Worm (Caenorhabditis elegans) whole organism, late embryonic: Measurements from ENCODE around the gene bbs-4.

Experiments
- C08G9.2 ChIP-seq: sonication (generic microtip); optimal IDR thresholded peaks from 2 replicates; lab custom pipeline; 2016; ENCODE audit warnings: mild to moderate bottlenecking, missing genetic modification characterization, moderate library complexity, missing compliant biosample characterization
- C38D4.7 ChIP-seq: fragments of 200-800 bp; sonication (Bioruptor generic); optimal IDR thresholded peaks from 2 replicates; lab custom pipeline; 2018; ENCODE audit warnings: mild to moderate bottlenecking, missing genetic modification characterization, moderate library complexity, missing compliant biosample characterization
- F13H6.1 ChIP-seq: sonication (generic microtip); optimal IDR thresholded peaks from 2 replicates; lab custom pipeline; 2016; ENCODE audit warnings: missing genetic modification characterization, missing compliant biosample characterization
- K09A11.1 ChIP-seq: sonication (generic microtip); optimal IDR thresholded peaks from 2 replicates; lab custom pipeline; 2017; ENCODE audit warnings: antibody characterized with exemption, mild to moderate bottlenecking, missing genetic modification characterization, missing compliant biosample characterization; ENCODE audit not compliant: insufficient read depth
- ahr-1 ChIP-seq: sonication (generic microtip); optimal IDR thresholded peaks from 2 replicates; lab custom pipeline; 2016; ENCODE audit warnings: missing genetic modification characterization, missing compliant biosample characterization
- ama-1 ChIP-seq: fragments of 150-350 bp; optimal IDR thresholded peaks from 2 replicates; lab custom pipeline; 2014
- ceh-14 ChIP-seq: sonication (generic microtip); optimal IDR thresholded peaks from 2 replicates; lab custom pipeline; 2016; ENCODE audit warnings: missing genotype, missing genetic modification characterization, missing compliant biosample characterization
- ceh-18 ChIP-seq: sonication (generic microtip); optimal IDR thresholded peaks from 2 replicates; lab custom pipeline; 2016; ENCODE audit warnings: missing genetic modification characterization, missing compliant biosample characterization
- ceh-2 ChIP-seq: sonication (generic microtip); optimal IDR thresholded peaks from 2 replicates; lab custom pipeline; 2016; ENCODE audit warnings: missing genotype, missing genetic modification characterization, missing compliant biosample characterization
- ceh-22 ChIP-seq: sonication (generic microtip); optimal IDR thresholded peaks from 2 replicates; lab custom pipeline; 2017; ENCODE audit warnings: missing biosample characterization, missing genetic modification characterization
- ceh-24 ChIP-seq: sonication (generic microtip); optimal IDR thresholded peaks from 2 replicates; lab custom pipeline; 2016; ENCODE audit warnings: mild to moderate bottlenecking, missing genetic modification characterization, missing compliant biosample characterization
- ceh-31 ChIP-seq: sonication (generic microtip); optimal IDR thresholded peaks from 2 replicates; lab custom pipeline; 2016; ENCODE audit warnings: missing genetic modification characterization, missing compliant biosample characterization
- ceh-34 ChIP-seq: sonication (generic microtip); optimal IDR thresholded peaks from 2 replicates; lab custom pipeline; 2016; ENCODE audit warnings: mild to moderate bottlenecking, missing genetic modification characterization, missing compliant biosample characterization
- ceh-45 ChIP-seq: fragments of 200-800 bp; sonication (Bioruptor generic); IDR thresholded peaks from 2 replicates; pipeline ENCODE4 v1.3.6; 2022; ENCODE audit warnings: missing genetic modification reagents, missing genetic modification characterization, missing compliant biosample characterization
- ceh-6 ChIP-seq: fragments of 200-800 bp; sonication (Bioruptor generic); optimal IDR thresholded peaks from 2 replicates; lab custom pipeline; 2018; ENCODE audit warnings: mild to moderate bottlenecking, missing genetic modification characterization, missing compliant biosample characterization
- che-1 ChIP-seq: sonication (generic microtip); optimal IDR thresholded peaks from 2 replicates; lab custom pipeline; 2016; ENCODE audit warnings: mild to moderate bottlenecking, missing genetic modification characterization, missing compliant biosample characterization
- dmd-4 ChIP-seq: sonication (generic microtip); optimal IDR thresholded peaks from 2 replicates; lab custom pipeline; 2016; ENCODE audit warnings: borderline replicate concordance, missing genetic modification characterization, missing compliant biosample characterization
- dve-1 ChIP-seq: sonication (generic microtip); optimal IDR thresholded peaks from 2 replicates; lab custom pipeline; 2017; ENCODE audit warnings: antibody characterized with exemption, mild to moderate bottlenecking, missing genetic modification characterization, missing compliant biosample characterization
- elt-2 ChIP-seq: sonication (generic microtip); optimal IDR thresholded peaks from 2 replicates; lab custom pipeline; 2016; ENCODE audit warnings: missing genetic modification reagents, missing genetic modification characterization, missing compliant biosample characterization
- ets-4 ChIP-seq: sonication (generic microtip); optimal IDR thresholded peaks from 2 replicates; lab custom pipeline; 2016; ENCODE audit warnings: missing genetic modification characterization, missing compliant biosample characterization
- fax-1 ChIP-seq: sonication (generic microtip); optimal IDR thresholded peaks from 2 replicates; lab custom pipeline; 2016; ENCODE audit warnings: missing genotype, missing genetic modification characterization, missing compliant biosample characterization
- fkh-10 ChIP-seq: fragments of 150-350 bp; optimal IDR thresholded peaks from 2 replicates; lab custom pipeline; 2014; ENCODE audit warnings: missing biosample characterization, missing genetic modification reagents, missing genetic modification characterization
- hlh-30 ChIP-seq: sonication (generic microtip); optimal IDR thresholded peaks from 2 replicates; lab custom pipeline; 2017; ENCODE audit warnings: antibody characterized with exemption, missing genetic modification characterization, missing compliant biosample characterization; ENCODE audit not compliant: insufficient read depth
- hlh-6 ChIP-seq: sonication (generic microtip); optimal IDR thresholded peaks from 2 replicates; lab custom pipeline; 2016; ENCODE audit warnings: missing genotype, missing genetic modification characterization, missing compliant biosample characterization
- hlh-8 ChIP-seq: sonication (generic microtip); optimal IDR thresholded peaks from 2 replicates; lab custom pipeline; 2016; ENCODE audit warnings: missing genotype, missing genetic modification characterization, missing compliant biosample characterization
- lin-11 ChIP-seq: fragments of 200-800 bp; sonication (Bioruptor generic); optimal IDR thresholded peaks from 2 replicates; lab custom pipeline; 2018; ENCODE audit warnings: mild to moderate bottlenecking, missing genetic modification characterization, missing compliant biosample characterization
- nfya-1 ChIP-seq: sonication (generic microtip); optimal IDR thresholded peaks from 2 replicates; lab custom pipeline; 2017; ENCODE audit warnings: missing genetic modification characterization, mild to moderate bottlenecking, missing compliant biosample characterization, antibody characterized with exemption, moderate library complexity
- npax-4 ChIP-seq: sonication (generic microtip); optimal IDR thresholded peaks from 2 replicates; lab custom pipeline; 2016; ENCODE audit warnings: missing genetic modification characterization, missing compliant biosample characterization
- pag-3 ChIP-seq: sonication (generic microtip); optimal IDR thresholded peaks from 2 replicates; lab custom pipeline; 2016; ENCODE audit warnings: missing compliant biosample characterization, missing genetic modification characterization, borderline replicate concordance
- pat-9 ChIP-seq: fragments of 200-800 bp; sonication (Bioruptor generic); optimal IDR thresholded peaks from 2 replicates; lab custom pipeline; 2018; ENCODE audit warnings: mild to moderate bottlenecking, missing genetic modification characterization, moderate library complexity, missing compliant biosample characterization
- pqm-1 ChIP-seq: sonication (generic microtip); optimal IDR thresholded peaks from 2 replicates; lab custom pipeline; 2016; ENCODE audit warnings: missing genetic modification characterization, missing compliant biosample characterization
- ref-2 ChIP-seq: sonication (generic microtip); optimal IDR thresholded peaks from 2 replicates; lab custom pipeline; 2016; ENCODE audit warnings: missing genetic modification characterization, missing compliant biosample characterization
- rnt-1 ChIP-seq: sonication (generic microtip); optimal IDR thresholded peaks from 2 replicates; lab custom pipeline; 2016; ENCODE audit warnings: missing genetic modification characterization, missing compliant biosample characterization
- sdc-2 ChIP-seq: sonication (generic microtip); optimal IDR thresholded peaks from 2 replicates; lab custom pipeline; 2016; ENCODE audit warnings: missing genotype, missing genetic modification characterization, missing compliant biosample characterization
- sox-2 ChIP-seq: fragments of 200-800 bp; sonication (Bioruptor generic); IDR thresholded peaks from 2 replicates; pipeline ENCODE4 v1.3.6; 2022; ENCODE audit warnings: missing genetic modification reagents, missing genetic modification characterization, missing compliant biosample characterization
- sox-4 ChIP-seq: sonication (generic microtip); optimal IDR thresholded peaks from 2 replicates; lab custom pipeline; 2017; ENCODE audit warnings: mild to moderate bottlenecking, missing genetic modification characterization, inconsistent platforms, missing compliant biosample characterization
- syd-9 ChIP-seq: sonication (generic microtip); optimal IDR thresholded peaks from 2 replicates; lab custom pipeline; 2016; ENCODE audit warnings: mild to moderate bottlenecking, missing genetic modification characterization, moderate library complexity, missing compliant biosample characterization
- tbx-2 ChIP-seq: sonication (generic microtip); optimal IDR thresholded peaks from 2 replicates; lab custom pipeline; 2016; ENCODE audit warnings: missing genetic modification characterization, missing compliant biosample characterization
- tbx-7 ChIP-seq: sonication (generic microtip); optimal IDR thresholded peaks from 2 replicates; lab custom pipeline; 2016; ENCODE audit warnings: missing genotype, missing genetic modification characterization, missing compliant biosample characterization
- unc-3 ChIP-seq, 2 experiments: fragments of 200-800 bp in 1 of 2; sonication (Bioruptor generic) in 1 of 2; sonication (generic microtip) in 1 of 2; conservative IDR thresholded peaks in 1 of 2; optimal IDR thresholded peaks in 1 of 2; 2 replicates each; pipeline versions ENCODE4 v1.3.6 to Lab custom; 2016 to 2022; ENCODE audit warnings: missing compliant biosample characterization in 2 of 2, missing genetic modification characterization in 2 of 2, missing genetic modification reagents in 1 of 2
- unc-42 ChIP-seq: sonication (generic microtip); optimal IDR thresholded peaks from 2 replicates; lab custom pipeline; 2016; ENCODE audit warnings: missing genotype, missing genetic modification characterization, missing compliant biosample characterization
- unc-55 ChIP-seq: sonication (generic microtip); optimal IDR thresholded peaks from 2 replicates; lab custom pipeline; 2017; ENCODE audit warnings: missing biosample characterization, missing genetic modification reagents, missing genetic modification characterization
- unc-86 ChIP-seq: sonication (generic microtip); optimal IDR thresholded peaks from 2 replicates; lab custom pipeline; 2016; ENCODE audit warnings: missing genetic modification characterization, missing compliant biosample characterization

Gene bbs-4

ce11 chrIII:9623460-9623859 is 11.5 kb upstream of the bbs-4 start:
- no peak for TF ChIP-seq hlh-30
- TF ChIP-seq fax-1 (tag; lab: Kevin White, UChicago): no peak
- no peak for TF ChIP-seq ceh-14
- no peak for TF ChIP-seq syd-9
- no peak for TF ChIP-seq unc-86
- TF ChIP-seq fkh-10: no peak
- TF ChIP-seq npax-4 (tag; lab: Kevin White, UChicago): no peak
- no peak for TF ChIP-seq ceh-45 (GFP tag; lab: Robert Waterston, UW)

ce11 chrIII:9621840-9622525 is 10.0 kb upstream of the bbs-4 start:
- TF ChIP-seq ceh-34 (tag; lab: Kevin White, UChicago): no peak
- TF ChIP-seq elt-2 (tag; lab: Kevin White, UChicago): peak; percentile 93

ce11 chrIII:9620148-9620547 is 8.2 kb upstream of the bbs-4 start:
- TF ChIP-seq ahr-1 (tag; lab: Kevin White, UChicago): no peak
- TF ChIP-seq ceh-18: peak; percentile 7

- TF ChIP-seq hlh-8 (tag; lab: Kevin White, UChicago) (peak; percentile 59), ceh-24 (tag; lab: Kevin White, UChicago) (no peak), pag-3 (tag; lab: Kevin White, UChicago) (no peak), nfya-1 (tag; lab: Kevin White, UChicago) (peak; percentile 77), sox-2 (GFP tag; lab: Robert Waterston, UW) (no peak), unc-3 (GFP tag; conservative IDR thresholded peaks at IDR 0.05; lab: Robert Waterston, UW) (no peak), unc-3 (tag; optimal IDR thresholded peaks at IDR 0.05; lab: Kevin White, UChicago) (no peak), ceh-31 (peak; percentile 62), tbx-2 (tag; lab: Kevin White, UChicago) (peak; percentile 58), ceh-34 (tag; lab: Kevin White, UChicago) (peak; percentile 59), ceh-6 (GFP tag; lab: Kevin White, UChicago) (peak; percentile 23), dve-1 (tag; lab: Kevin White, UChicago) (peak; percentile 12), ceh-22 (tag; lab: Kevin White, UChicago) (no peak), ceh-18 (peak; percentile 96), F13H6.1 (tag; lab: Kevin White, UChicago) (peak; percentile 71), syd-9 (peak; percentile 3), ref-2 (tag; lab: Kevin White, UChicago) (no peak), tbx-7 (tag; lab: Kevin White, UChicago) (no peak), sdc-2 (tag; lab: Kevin White, UChicago) (no peak), rnt-1 (tag; lab: Kevin White, UChicago) (peak; percentile 57), ets-4 (tag; lab: Kevin White, UChicago) (peak; percentile 41), ama-1 (lab: Kevin White, UChicago) (no peak), C38D4.7 (GFP tag; lab: Kevin White, UChicago) (no peak), lin-11 (no peak), K09A11.1 (tag; lab: Kevin White, UChicago) (peak; percentile 17), hlh-30 (peak; percentile 76), ceh-14 (peak; percentile 26), unc-55 (GFP tag; lab: Kevin White, UChicago) (peak; percentile 41), hlh-6 (tag; lab: Kevin White, UChicago) (no peak), pqm-1 (no peak), sox-4 (peak; percentile 30), ceh-2 (tag; lab: Kevin White, UChicago) (no peak), pat-9 (tag; lab: Kevin White, UChicago) (peak; percentile 35), che-1 (tag; lab: Kevin White, UChicago) (no peak), dmd-4 (tag; lab: Kevin White, UChicago) (no peak), fax-1 (tag; lab: Kevin White, UChicago) (no peak), unc-42 (peak; percentile 59), C08G9.2 (tag; lab: Kevin White, UChicago) (no peak)
- TF ChIP-seq, all 69 proteins: peak for 19
These were observed 7.2 kb upstream of the bbs-4 start, which contains the start of gene hlh-11 for ce11 chrIII:9619079-9619761. Gene hlh-11, plus strand, starts transcription at chrIII:9619711.
